Worm (Caenorhabditis elegans): ENCODE measurements around the gene phf-32.
"Not testable (repeated sequence)": the region's sequence is repeated elsewhere in the genome, so short reads cannot be mapped to it uniquely, and the experiment has no call there.

The phf-32 gene

DNA sequence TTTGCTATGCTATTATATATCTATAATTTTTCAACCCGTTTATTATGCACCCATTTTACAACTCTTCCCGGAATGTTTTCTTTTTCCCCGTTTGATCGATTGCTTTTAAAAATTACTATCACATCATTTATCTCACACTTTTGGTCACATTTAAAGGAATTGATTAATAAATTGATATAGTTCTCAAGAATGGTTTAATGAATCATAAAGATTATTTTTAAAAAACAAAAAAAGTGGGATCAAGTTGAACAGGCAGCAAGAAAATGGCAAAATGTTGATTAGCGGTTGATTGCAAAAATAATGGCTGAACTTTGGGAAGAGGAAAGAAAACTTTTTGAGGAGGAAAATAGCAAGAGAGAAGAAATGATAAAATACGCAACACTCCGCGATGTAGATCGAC is 6.8 kb upstream of the phf-32 start, which contains the start of gene W06D11.5:
TSS of gene W06D11.5 (plus strand) at position 301 of the 400 bp plus-strand sequence.
- TF ChIP-seq W03F9.2 (tag; optimal IDR thresholded peaks at IDR 0.05) (no peak), dao-5 (tag; optimal IDR thresholded peaks at IDR 0.05) (no peak), him-1 (tag; optimal IDR thresholded peaks at IDR 0.05) (no peak)

DNA sequence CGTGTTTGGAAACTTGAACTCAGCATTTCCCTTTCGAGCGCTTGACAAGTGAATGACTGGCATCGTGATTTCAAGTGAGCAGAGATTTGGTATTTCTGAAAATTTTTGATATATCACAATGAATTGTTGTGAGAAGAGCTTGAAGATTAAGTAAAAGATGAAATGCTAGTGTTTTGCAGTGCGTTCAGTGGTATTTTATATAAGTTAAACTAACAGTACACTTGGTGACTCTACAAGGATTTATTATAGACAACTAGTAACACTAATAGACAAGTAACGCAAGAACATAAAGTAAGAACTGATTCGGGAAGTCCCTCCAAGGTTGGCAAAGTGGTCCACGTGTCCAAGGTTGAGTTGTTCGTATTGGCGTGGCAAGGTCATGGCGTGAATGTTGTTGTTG is 3.9 kb upstream of the phf-32 start, which contains the start of gene dot-1.3:
TSS of gene dot-1.3 (minus strand) at position 101 of the 400 bp plus-strand sequence.
- not testable (repeated sequence) for TF ChIP-seq him-1, dao-5, W03F9.2 (tag; optimal IDR thresholded peaks at IDR 0.05)

DNA sequence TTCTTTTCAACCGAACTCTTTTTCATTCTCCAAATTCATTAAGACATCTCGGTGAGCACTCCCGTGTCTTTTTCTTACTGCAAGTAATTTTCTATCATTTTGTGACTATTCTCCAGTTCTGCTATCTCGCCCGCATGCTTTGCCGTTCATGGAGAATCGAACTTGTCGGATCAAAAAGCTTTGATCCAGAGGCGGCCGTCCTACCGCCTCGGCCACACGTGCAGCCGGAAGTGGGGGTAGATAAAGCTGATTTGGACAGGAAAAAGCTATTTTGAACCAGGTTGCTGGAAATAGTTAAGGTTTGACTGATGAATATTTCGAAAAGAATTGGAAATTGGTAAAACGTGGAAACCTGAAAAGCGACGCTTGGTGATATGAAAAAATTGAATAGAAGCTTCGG is 2.4 kb upstream of the phf-32 start:
- TF ChIP-seq him-1 (tag; optimal IDR thresholded peaks at IDR 0.05): no peak
- no peak for TF ChIP-seq dao-5 (tag; optimal IDR thresholded peaks at IDR 0.05)
- no peak for TF ChIP-seq W03F9.2 (tag; optimal IDR thresholded peaks at IDR 0.05)

DNA sequence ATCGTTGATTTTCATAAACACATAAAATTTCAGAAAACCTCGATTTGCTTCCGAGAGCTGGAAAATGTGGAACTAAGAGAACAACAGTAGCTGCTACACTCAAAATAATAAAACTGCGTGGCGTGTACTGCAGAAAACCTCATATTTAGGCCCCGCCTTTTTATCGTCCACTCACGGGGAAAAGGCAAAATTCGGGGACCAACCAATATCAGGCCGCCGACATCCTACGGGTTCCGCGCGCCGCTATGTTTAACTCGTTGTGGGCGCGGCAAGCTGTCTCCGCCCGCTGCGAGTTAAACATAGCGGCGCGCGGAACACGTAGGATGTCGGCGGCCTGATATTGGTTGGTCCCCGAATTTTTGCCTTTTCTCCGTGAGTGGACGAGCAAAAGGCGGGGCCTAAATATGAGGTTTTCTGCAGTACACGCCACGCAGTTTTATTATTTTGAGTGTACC is 1.4 kb downstream of the phf-32 start, which contains the start of gene F17A2.16:
TSS of gene F17A2.16 (plus strand) at position 405 of the 455 bp plus-strand sequence.
- not testable (repeated sequence) for TF ChIP-seq W03F9.2, dao-5, him-1 (tag; optimal IDR thresholded peaks at IDR 0.05)

DNA sequence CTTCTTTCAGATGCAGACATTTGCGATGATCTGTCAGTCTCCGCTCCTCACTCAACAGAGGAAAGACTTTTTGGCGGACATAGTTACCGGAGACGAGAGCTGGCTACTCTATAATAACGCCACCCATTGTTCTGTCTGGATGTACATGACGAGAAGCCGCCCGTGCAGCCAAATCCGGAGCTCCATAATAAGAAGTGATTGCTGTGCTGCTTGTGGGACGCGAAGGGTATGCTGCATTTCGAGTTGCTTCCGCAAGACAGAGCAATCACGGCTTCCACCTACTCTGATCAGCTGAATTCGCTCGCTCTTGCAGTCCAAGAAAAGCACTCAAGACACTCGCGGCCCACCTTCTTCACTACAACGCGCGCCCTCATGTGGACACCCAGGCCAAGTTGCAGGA is 7.1 kb downstream of the phf-32 start:
- TF ChIP-seq W03F9.2 (tag; optimal IDR thresholded peaks at IDR 0.05) (no peak), him-1 (tag; optimal IDR thresholded peaks at IDR 0.05) (no peak), dao-5 (tag; optimal IDR thresholded peaks at IDR 0.05) (no peak)

DNA sequence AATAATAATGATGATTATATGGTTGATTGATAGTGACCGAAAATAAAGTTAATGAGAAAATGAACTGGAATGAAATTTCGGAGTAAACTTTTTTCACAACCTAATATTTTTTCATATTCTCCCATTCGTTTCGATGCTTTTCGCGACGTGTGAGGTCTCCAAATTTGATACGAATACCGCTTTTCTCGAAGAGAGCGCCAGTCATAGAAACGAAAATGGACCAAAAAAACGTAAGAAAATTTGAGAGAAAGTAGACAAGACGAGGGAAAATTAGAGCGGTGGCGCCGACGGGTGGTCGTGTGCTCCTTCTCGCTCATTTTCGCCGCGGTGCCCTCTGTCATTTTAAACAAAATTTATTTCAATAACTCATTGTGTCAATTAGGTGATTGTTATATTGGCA is 7.7 kb downstream of the phf-32 start:
- TF ChIP-seq dao-5 (tag; optimal IDR thresholded peaks at IDR 0.05) (no peak), him-1 (tag; optimal IDR thresholded peaks at IDR 0.05) (no peak), W03F9.2 (tag; optimal IDR thresholded peaks at IDR 0.05) (no peak)

DNA sequence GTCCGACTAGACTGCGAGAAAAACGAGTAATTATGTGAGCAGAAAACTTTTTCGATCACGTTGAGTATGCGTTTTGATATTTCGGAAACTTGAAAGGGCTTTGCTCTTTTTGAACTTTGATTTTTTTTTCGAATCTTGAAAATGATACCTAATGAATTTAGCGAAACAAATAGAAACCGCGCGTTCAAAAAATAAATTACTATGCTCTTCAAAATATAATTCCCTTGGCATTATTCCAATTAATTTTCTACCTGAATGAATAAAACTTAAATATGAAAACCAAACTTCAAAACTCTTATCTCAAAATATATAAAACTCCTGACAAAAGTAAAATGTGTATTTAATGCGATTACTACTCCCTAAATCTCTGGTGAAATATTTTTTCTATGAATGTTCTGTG is 8.6 kb downstream of the phf-32 start, which contains the start of gene xtr-2:
TSS of gene xtr-2 (plus strand) at position 301 of the 400 bp plus-strand sequence.
- no peak for TF ChIP-seq him-1 (tag; optimal IDR thresholded peaks at IDR 0.05)
- no peak for TF ChIP-seq W03F9.2 (tag; optimal IDR thresholded peaks at IDR 0.05)
- TF ChIP-seq dao-5 (tag; optimal IDR thresholded peaks at IDR 0.05): no peak

DNA sequence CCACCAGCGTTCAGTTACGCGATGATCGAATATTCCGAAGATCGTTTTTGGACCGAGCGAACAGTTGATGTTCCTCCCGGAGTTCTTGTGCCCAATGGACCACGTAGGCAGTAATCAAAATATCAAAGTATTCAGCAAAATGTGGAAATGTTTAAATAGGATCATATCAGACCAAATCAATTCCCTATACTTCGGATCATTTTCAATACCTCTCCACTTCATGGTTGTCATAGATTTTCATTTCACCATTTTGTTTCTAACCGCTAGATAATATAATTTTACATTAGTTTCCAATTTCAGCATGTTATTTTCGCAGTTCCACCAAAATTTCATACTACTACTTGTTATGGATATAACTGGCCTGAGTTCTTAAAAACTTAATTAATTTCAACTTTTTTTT is 10.9 kb downstream of the phf-32 start:
- TF ChIP-seq him-1 (tag; optimal IDR thresholded peaks at IDR 0.05) (no peak), W03F9.2 (tag; optimal IDR thresholded peaks at IDR 0.05) (no peak), dao-5 (tag; optimal IDR thresholded peaks at IDR 0.05) (no peak)

DNA sequence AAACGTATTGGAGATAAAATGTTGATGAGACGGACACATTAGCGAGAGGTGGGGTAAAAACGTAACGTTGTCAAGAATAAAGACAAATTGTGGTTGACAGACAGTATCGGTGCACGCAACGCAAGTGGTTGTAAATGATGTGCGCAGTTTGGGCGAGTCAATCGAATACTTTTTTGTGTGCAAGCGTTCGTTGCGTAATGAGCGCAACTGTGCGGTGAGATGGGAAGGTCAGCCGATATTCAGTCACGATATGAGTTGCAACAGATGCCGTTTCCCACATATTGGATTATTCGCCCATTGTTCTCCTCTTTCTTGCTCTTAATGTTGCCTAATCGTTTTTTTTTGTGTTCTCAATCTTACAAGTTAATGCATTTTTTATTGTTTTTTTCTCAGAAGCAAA is 14.1 kb downstream of the phf-32 start, which contains the start of gene ceh-40:
TSS of gene ceh-40 (minus strand) at position 41 of the 400 bp plus-strand sequence.
- no peak for TF ChIP-seq W03F9.2 (tag; optimal IDR thresholded peaks at IDR 0.05)
- TF ChIP-seq dao-5 (tag; optimal IDR thresholded peaks at IDR 0.05): no peak
- TF ChIP-seq him-1 (tag; optimal IDR thresholded peaks at IDR 0.05): no peak

DNA sequence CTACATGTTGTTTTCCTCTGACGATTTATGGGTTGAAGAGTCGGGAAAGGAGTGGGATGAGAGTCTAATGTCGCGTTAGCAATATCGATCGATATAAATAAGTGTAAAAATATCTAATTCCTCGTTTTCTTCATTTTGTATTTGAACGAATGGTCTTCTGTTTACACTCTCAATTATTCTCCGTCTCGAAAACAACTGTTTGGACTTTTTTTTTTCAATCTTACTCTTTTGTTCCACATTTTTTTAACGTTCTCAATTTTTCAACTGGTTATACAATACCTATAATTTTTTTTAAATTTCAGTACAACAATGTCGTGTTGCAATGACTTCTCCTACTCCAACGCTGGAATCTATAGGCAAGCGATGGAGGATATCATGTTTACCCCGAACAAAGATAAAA is 14.7 kb downstream of the phf-32 start, which contains the start of gene F17A2.13:
TSS of gene F17A2.13 (plus strand) at position 301 of the 400 bp plus-strand sequence.
- TF ChIP-seq him-1 (tag; optimal IDR thresholded peaks at IDR 0.05) (no peak), W03F9.2 (tag; optimal IDR thresholded peaks at IDR 0.05) (no peak), dao-5 (tag; optimal IDR thresholded peaks at IDR 0.05) (no peak)

DNA sequence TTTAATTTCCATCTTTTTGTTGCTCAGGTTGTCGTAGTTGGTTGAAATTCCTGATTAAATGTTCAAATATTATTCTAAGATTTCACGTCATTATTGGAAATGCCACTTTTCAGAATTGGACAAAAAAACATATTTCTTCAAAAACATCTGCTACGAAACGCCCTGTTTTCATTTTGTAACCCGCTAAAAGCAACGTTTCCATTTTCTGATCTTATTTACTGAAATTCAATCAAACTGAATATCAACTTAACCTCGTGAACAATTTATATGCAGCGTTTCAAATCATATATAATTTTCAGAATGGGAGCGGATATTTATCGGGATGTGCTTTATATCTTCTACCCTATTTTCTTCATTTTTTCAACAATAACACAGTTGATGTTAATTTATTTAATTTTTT is 16.8 kb downstream of the phf-32 start, which contains the start of gene srd-40:
TSS of gene srd-40 (plus strand) at position 301 of the 400 bp plus-strand sequence.
- no peak for TF ChIP-seq him-1 (tag; optimal IDR thresholded peaks at IDR 0.05)
- TF ChIP-seq dao-5 (tag; optimal IDR thresholded peaks at IDR 0.05): no peak
- no peak for TF ChIP-seq W03F9.2 (tag; optimal IDR thresholded peaks at IDR 0.05)

DNA sequence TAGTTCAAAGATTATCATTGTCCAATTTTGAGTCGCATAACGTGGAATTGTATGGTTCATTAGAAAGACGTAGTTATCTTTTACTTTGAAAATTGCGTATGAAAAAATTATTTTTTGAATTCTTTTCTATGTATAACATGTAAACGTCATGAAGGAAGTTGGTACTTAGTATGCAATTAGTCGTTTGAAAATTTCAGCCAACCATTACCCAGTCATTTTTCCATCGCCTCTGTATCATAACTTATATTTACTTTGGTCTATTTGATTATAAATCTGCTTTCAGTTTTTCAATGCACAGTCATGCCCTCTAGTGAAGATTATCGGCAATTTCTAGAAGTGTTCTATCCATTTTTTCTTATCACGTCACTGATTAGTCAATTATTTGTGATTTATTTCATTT is 19.8 kb downstream of the phf-32 start, which contains the start of gene srd-41:
TSS of gene srd-41 (plus strand) at position 301 of the 400 bp plus-strand sequence.
- TF ChIP-seq dao-5 (tag; optimal IDR thresholded peaks at IDR 0.05) (no peak), him-1 (tag; optimal IDR thresholded peaks at IDR 0.05) (no peak), W03F9.2 (tag; optimal IDR thresholded peaks at IDR 0.05) (no peak)

DNA sequence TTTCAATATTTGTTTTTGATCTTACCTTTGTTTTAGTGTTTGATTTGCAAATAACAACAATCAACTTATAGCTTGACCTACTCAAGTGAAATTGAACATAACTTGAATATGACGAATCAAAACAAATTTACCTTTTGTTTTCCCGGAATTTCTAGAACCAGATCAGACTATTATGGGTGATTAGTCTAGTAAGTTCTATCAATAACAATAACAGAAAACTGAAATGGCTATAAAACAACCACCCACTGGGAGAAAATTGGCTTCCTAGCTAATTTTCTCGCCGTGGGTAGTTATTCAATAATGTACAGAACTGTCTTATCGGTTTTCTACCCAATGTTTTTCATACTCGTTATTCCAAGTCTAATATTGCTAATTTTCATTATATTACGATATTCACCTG is 22.0 kb downstream of the phf-32 start, which contains the start of gene srd-45:
TSS of gene srd-45 (plus strand) at position 301 of the 400 bp plus-strand sequence.
- no peak for TF ChIP-seq W03F9.2 (tag; optimal IDR thresholded peaks at IDR 0.05)
- TF ChIP-seq dao-5 (tag; optimal IDR thresholded peaks at IDR 0.05): no peak

DNA sequence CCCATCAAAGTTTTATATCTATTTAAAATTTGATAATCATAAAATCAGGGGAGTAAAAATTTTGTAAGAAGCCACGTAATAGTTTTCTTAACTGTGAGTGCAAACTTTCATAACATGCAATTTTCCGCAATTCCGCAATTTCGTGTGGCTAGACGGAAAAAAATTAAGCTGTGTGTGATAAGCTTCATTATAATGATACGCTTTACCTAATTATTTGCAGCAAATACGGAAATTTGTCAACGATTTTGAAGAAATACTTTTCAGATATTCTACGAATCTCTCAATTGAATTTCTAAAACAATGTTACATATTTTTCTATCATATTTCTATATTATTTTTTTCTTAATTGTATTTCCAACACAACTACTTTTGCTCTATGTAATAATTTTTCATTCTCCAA is 25.1 kb downstream of the phf-32 start, which contains the start of gene srd-46:
TSS of gene srd-46 (plus strand) at position 301 of the 400 bp plus-strand sequence.
- TF ChIP-seq him-1 (tag; optimal IDR thresholded peaks at IDR 0.05) (no peak), W03F9.2 (tag; optimal IDR thresholded peaks at IDR 0.05) (no peak), dao-5 (tag; optimal IDR thresholded peaks at IDR 0.05) (no peak)

Measured in whole organism, L4/young adult.